Fruit fly (Drosophila melanogaster) whole organism, embryonic: ENCODE results near the gene CG42876.

ENCODE experiments used
- CG32772 ChIP-seq: fragments of 200-800 bp; sonication (Bioruptor generic); IDR thresholded peaks from 2 replicates; pipeline ENCODE4 v1.3.6; 2022; ENCODE audit warnings: missing biosample characterization, missing genetic modification characterization
- CG7372 ChIP-seq: fragments of 200-800 bp; sonication (Bioruptor generic); IDR thresholded peaks from 2 replicates; pipeline ENCODE4 v1.3.6; 2022; ENCODE audit warnings: missing biosample characterization, missing genetic modification characterization
- Dip2 ChIP-seq: fragments of 200-800 bp; sonication (Bioruptor generic); IDR thresholded peaks from 2 replicates; pipeline ENCODE4 v1.3.6; 2022; ENCODE audit warnings: missing biosample characterization, missing genetic modification characterization
- dimm ChIP-seq: fragments of 200-800 bp; sonication (Bioruptor generic); IDR thresholded peaks from 2 replicates; pipeline ENCODE4 v1.3.6; 2022; ENCODE audit warnings: missing biosample characterization, missing genetic modification characterization

dm6 chr2L:15852292-15852691 lies 40.4 kb upstream of the CG42876 start, which contains the start of gene CG13243:
- no peak for TF ChIP-seq dimm
- no peak for TF ChIP-seq Dip2 (GFP tag; lab: Robert Waterston, UW)
- TF ChIP-seq CG32772: no peak
- TF ChIP-seq CG7372 (GFP tag; lab: Robert Waterston, UW): no peak
